Worm (Caenorhabditis elegans) whole organism, late embryonic: ENCODE results near the gene snpc-3.1.
A peak's percentile ranks its signal among the peaks of the same experiment; 100 is the strongest.
"Not testable (repeated sequence)": the region's sequence is repeated elsewhere in the genome, so short reads cannot be mapped to it uniquely, and the experiment has no call there.

ENCODE experiments used
- C08G9.2 ChIP-seq: sonication (generic microtip); optimal IDR thresholded peaks from 2 replicates; lab custom pipeline; 2016; ENCODE audit warnings: mild to moderate bottlenecking, missing genetic modification characterization, moderate library complexity, missing compliant biosample characterization
- C38D4.7 ChIP-seq: fragments of 200-800 bp; sonication (Bioruptor generic); optimal IDR thresholded peaks from 2 replicates; lab custom pipeline; 2018; ENCODE audit warnings: mild to moderate bottlenecking, missing genetic modification characterization, moderate library complexity, missing compliant biosample characterization
- F13H6.1 ChIP-seq: sonication (generic microtip); optimal IDR thresholded peaks from 2 replicates; lab custom pipeline; 2016; ENCODE audit warnings: missing genetic modification characterization, missing compliant biosample characterization
- Y22D7AL.16 ChIP-seq: sonication (generic microtip); optimal IDR thresholded peaks from 2 replicates; lab custom pipeline; 2016; ENCODE audit warnings: missing genetic modification characterization, missing compliant biosample characterization
- ceh-14 ChIP-seq: sonication (generic microtip); optimal IDR thresholded peaks from 2 replicates; lab custom pipeline; 2016; ENCODE audit warnings: missing genotype, missing genetic modification characterization, missing compliant biosample characterization
- ceh-19 ChIP-seq: fragments of 200-800 bp; sonication (Bioruptor generic); optimal IDR thresholded peaks from 2 replicates; lab custom pipeline; 2018; ENCODE audit warnings: mild to moderate bottlenecking, missing genetic modification characterization, missing compliant biosample characterization
- ceh-31 ChIP-seq: sonication (generic microtip); optimal IDR thresholded peaks from 2 replicates; lab custom pipeline; 2016; ENCODE audit warnings: missing genetic modification characterization, missing compliant biosample characterization
- ceh-6 ChIP-seq: fragments of 200-800 bp; sonication (Bioruptor generic); optimal IDR thresholded peaks from 2 replicates; lab custom pipeline; 2018; ENCODE audit warnings: mild to moderate bottlenecking, missing genetic modification characterization, missing compliant biosample characterization
- dmd-4 ChIP-seq: sonication (generic microtip); optimal IDR thresholded peaks from 2 replicates; lab custom pipeline; 2016; ENCODE audit warnings: borderline replicate concordance, missing genetic modification characterization, missing compliant biosample characterization
- dve-1 ChIP-seq: sonication (generic microtip); optimal IDR thresholded peaks from 2 replicates; lab custom pipeline; 2017; ENCODE audit warnings: antibody characterized with exemption, mild to moderate bottlenecking, missing genetic modification characterization, missing compliant biosample characterization
- elt-2 ChIP-seq: sonication (generic microtip); optimal IDR thresholded peaks from 2 replicates; lab custom pipeline; 2016; ENCODE audit warnings: missing genetic modification reagents, missing genetic modification characterization, missing compliant biosample characterization
- elt-4 ChIP-seq: sonication (generic microtip); optimal IDR thresholded peaks from 2 replicates; lab custom pipeline; 2016; ENCODE audit warnings: missing genetic modification characterization, missing compliant biosample characterization
- ets-4 ChIP-seq: sonication (generic microtip); optimal IDR thresholded peaks from 2 replicates; lab custom pipeline; 2016; ENCODE audit warnings: missing genetic modification characterization, missing compliant biosample characterization
- fkh-10 ChIP-seq: fragments of 150-350 bp; optimal IDR thresholded peaks from 2 replicates; lab custom pipeline; 2014; ENCODE audit warnings: missing biosample characterization, missing genetic modification reagents, missing genetic modification characterization
- fkh-6 ChIP-seq: sonication (generic microtip); optimal IDR thresholded peaks from 2 replicates; lab custom pipeline; 2016; ENCODE audit warnings: missing genetic modification characterization, missing compliant biosample characterization
- hlh-15 ChIP-seq: sonication (generic microtip); optimal IDR thresholded peaks from 2 replicates; lab custom pipeline; 2016; ENCODE audit warnings: missing genetic modification characterization, missing compliant biosample characterization
- hlh-8 ChIP-seq: sonication (generic microtip); optimal IDR thresholded peaks from 2 replicates; lab custom pipeline; 2016; ENCODE audit warnings: missing genotype, missing genetic modification characterization, missing compliant biosample characterization
- mec-3 ChIP-seq: sonication (generic microtip); optimal IDR thresholded peaks from 2 replicates; lab custom pipeline; 2016; ENCODE audit warnings: borderline replicate concordance, missing genetic modification characterization, missing compliant biosample characterization
- npax-4 ChIP-seq: sonication (generic microtip); optimal IDR thresholded peaks from 2 replicates; lab custom pipeline; 2016; ENCODE audit warnings: missing genetic modification characterization, missing compliant biosample characterization
- odd-2 ChIP-seq: sonication (generic microtip); optimal IDR thresholded peaks from 2 replicates; lab custom pipeline; 2017; ENCODE audit warnings: antibody characterized with exemption, mild to moderate bottlenecking, missing genetic modification characterization, missing compliant biosample characterization
- pag-3 ChIP-seq: sonication (generic microtip); optimal IDR thresholded peaks from 2 replicates; lab custom pipeline; 2016; ENCODE audit warnings: missing compliant biosample characterization, missing genetic modification characterization, borderline replicate concordance
- pha-4 ChIP-seq: fragments of 150-350 bp; optimal IDR thresholded peaks from 2 replicates; lab custom pipeline; 2018; ENCODE audit warnings: missing biosample characterization, missing genetic modification reagents, missing genetic modification characterization
- pros-1 ChIP-seq: fragments of 150-350 bp; optimal IDR thresholded peaks from 2 replicates; lab custom pipeline; 2014; ENCODE audit warnings: missing biosample characterization, missing genetic modification reagents, missing genetic modification characterization
- rnt-1 ChIP-seq: sonication (generic microtip); optimal IDR thresholded peaks from 2 replicates; lab custom pipeline; 2016; ENCODE audit warnings: missing genetic modification characterization, missing compliant biosample characterization
- sox-2 ChIP-seq: fragments of 200-800 bp; sonication (Bioruptor generic); IDR thresholded peaks from 2 replicates; pipeline ENCODE4 v1.3.6; 2022; ENCODE audit warnings: missing genetic modification reagents, missing genetic modification characterization, missing compliant biosample characterization
- sox-4 ChIP-seq: sonication (generic microtip); optimal IDR thresholded peaks from 2 replicates; lab custom pipeline; 2017; ENCODE audit warnings: mild to moderate bottlenecking, missing genetic modification characterization, inconsistent platforms, missing compliant biosample characterization
- syd-9 ChIP-seq: sonication (generic microtip); optimal IDR thresholded peaks from 2 replicates; lab custom pipeline; 2016; ENCODE audit warnings: mild to moderate bottlenecking, missing genetic modification characterization, moderate library complexity, missing compliant biosample characterization
- unc-55 ChIP-seq: sonication (generic microtip); optimal IDR thresholded peaks from 2 replicates; lab custom pipeline; 2017; ENCODE audit warnings: missing biosample characterization, missing genetic modification reagents, missing genetic modification characterization
- zip-5 ChIP-seq: sonication (generic microtip); optimal IDR thresholded peaks from 2 replicates; lab custom pipeline; 2016; ENCODE audit warnings: missing genetic modification characterization, missing compliant biosample characterization
- ztf-16 ChIP-seq: sonication (generic microtip); optimal IDR thresholded peaks from 2 replicates; lab custom pipeline; 2017; ENCODE audit warnings: missing genetic modification characterization, missing compliant biosample characterization

Gene snpc-3.1

DNA sequence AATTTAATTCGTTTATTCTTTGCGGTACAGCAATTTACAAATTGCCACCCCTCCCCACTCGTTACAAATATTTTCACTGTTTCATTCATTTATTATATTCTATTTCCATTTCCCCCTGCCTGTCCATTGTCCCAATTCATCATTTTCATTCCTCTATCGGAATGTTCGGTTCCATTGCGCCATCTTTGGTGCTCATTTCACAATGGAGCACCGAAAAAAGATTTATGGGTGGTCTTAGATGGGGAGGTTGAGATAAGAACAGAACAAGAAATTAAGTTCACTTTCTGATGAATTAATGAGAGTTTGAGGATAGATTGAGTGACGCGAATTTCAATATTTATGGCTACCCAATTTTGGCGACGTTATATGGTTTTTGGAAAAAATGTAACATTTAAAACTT is 6.1 kb upstream of the snpc-3.1 start:
- TF ChIP-seq ceh-6 (GFP tag; lab: Kevin White, UChicago) (no peak), odd-2 (tag; lab: Kevin White, UChicago) (no peak), unc-55 (peak; percentile 50), pha-4 (no peak), mec-3 (tag; lab: Kevin White, UChicago) (no peak)

DNA sequence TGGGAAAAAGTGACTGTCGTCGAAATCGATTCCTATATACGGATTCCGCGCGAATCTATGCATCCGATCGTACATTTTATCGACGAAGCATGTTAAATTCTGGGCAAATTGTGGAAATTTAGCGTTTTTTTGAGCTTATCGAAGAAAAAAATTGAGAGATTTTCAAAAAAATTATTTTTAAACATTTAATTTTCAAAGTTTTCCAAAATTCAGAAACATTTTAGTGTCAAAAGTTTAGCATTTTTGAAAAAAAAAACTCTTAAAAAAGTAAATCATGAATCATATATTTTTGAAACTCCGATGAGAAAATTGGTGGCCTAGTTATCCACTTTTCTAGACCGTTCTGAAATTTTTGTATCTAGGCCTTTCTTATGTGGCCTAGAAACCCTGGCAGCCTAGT is 5.0 kb upstream of the snpc-3.1 start, which contains the start of gene B0273.115:
Gene B0273.115 (minus strand): TSS at position 101 of the 400 bp plus-strand sequence.
- not testable (repeated sequence) for TF ChIP-seq C38D4.7; ztf-16 (tag; lab: Kevin White, UChicago); fkh-10

ce11 chrIV:5482723-5483122 is 3.3 kb downstream of the snpc-3.1 start, which contains the start of gene T11F8.5:
TSS of gene T11F8.5 (plus strand) at chrIV:5483023.
- no peak for TF ChIP-seq hlh-15 (tag; lab: Kevin White, UChicago)
- no peak for TF ChIP-seq Y22D7AL.16 (tag; lab: Kevin White, UChicago)
- no peak for TF ChIP-seq dmd-4 (tag; lab: Kevin White, UChicago)
- no peak for TF ChIP-seq sox-4 (tag; lab: Kevin White, UChicago)
- TF ChIP-seq C08G9.2 (tag; lab: Kevin White, UChicago) = no peak
- TF ChIP-seq, all 69 proteins: peak for 0

DNA sequence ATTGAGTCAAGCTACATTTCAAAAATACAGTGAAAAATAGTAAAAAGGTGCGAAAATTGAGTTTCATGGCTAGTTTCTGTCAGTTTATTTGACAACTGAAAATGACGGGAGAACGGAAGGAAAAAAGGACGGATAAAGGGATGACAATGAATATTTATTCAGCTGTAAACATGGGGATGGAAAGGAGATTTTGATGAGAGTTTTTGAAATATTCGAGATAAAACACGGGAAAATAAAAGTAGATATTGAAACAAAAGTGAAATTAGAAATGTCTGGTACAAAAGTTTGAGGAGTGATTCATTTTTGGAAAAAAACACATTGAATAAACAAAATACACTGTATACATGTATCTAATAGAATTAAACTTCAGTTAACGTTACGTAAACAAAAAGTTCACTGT is 3.8 kb downstream of the snpc-3.1 start, which contains the start of gene T11F8.12:
Gene T11F8.12 (minus strand): TSS at position 101 of the 400 bp plus-strand sequence.
- TF ChIP-seq Y22D7AL.16 (tag; lab: Kevin White, UChicago) (no peak), pag-3 (no peak), hlh-8 (no peak), ceh-31 (no peak), sox-2 (GFP tag; lab: Robert Waterston, UW) (no peak), ets-4 (tag; lab: Kevin White, UChicago) (no peak)
- TF ChIP-seq, all 69 proteins: peak for 0

ce11 chrIV:5479289-5479688 is 6.8 kb downstream of the snpc-3.1 start, which contains the start of gene T11F8.1:
TSS of gene T11F8.1 (plus strand) at chrIV:5479589.
- no peak for TF ChIP-seq elt-2 (tag; lab: Kevin White, UChicago)
- no peak for TF ChIP-seq C08G9.2 (tag; lab: Kevin White, UChicago)

DNA sequence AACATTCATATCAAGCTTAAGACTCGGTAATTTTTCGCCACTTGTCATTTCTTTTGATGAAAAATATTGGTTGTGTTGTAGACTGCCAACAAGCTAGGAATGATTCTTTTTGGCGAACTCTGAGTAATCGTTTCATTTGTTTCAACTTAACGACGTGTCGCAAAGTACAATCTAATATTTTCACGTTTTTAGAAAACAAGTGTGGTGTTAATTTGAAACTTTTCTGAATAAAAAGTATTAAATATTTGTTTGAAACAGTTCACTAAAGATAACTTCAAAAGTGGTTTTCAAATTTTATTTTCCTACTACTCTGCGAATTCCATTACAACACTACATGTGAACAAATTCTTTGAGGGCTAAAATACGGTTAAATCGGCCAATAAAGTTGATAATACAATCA is 9.6 kb downstream of the snpc-3.1 start, which contains the start of gene T11F8.4:
Gene T11F8.4 (minus strand): TSS at position 101 of the 400 bp plus-strand sequence.
- TF ChIP-seq elt-4 (tag; lab: Kevin White, UChicago) (no peak), F13H6.1 (no peak), dve-1 (no peak), syd-9 (tag; lab: Kevin White, UChicago) (no peak), fkh-6 (no peak), ceh-14 (no peak), npax-4 (tag; lab: Kevin White, UChicago) (no peak), pag-3 (no peak), zip-5 (tag; lab: Kevin White, UChicago) (no peak), ceh-19 (no peak), rnt-1 (no peak), ets-4 (tag; lab: Kevin White, UChicago) (no peak)

DNA sequence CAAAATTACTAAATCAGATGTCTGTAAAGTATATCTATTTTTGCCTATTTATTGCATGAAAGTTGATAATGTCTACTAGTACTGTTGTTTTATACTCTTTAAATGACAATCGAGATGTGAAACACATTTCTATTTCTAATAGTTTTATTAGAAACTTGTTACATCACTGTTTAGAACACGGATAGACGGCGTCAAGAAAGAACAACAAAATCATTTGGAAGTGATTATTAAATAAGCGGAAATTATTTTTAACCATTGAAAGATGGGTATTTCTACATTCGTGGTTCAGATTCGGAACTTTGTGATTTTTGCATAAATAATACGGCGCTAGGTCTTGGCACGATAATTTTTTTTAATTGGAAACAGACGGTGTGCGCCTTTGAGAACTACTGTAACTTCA is 13.0 kb downstream of the snpc-3.1 start:
- no peak for TF ChIP-seq F13H6.1
- TF ChIP-seq pros-1 = no peak
